Worm (Caenorhabditis elegans) whole organism, L4 larva: Measurements from ENCODE around the gene ZK1307.7.

Experiments used
- D1046.2 ChIP-seq: fragments of 200-800 bp; sonication (Bioruptor generic); IDR thresholded peaks from 2 replicates; pipeline ENCODE4 v1.3.6; 2022; ENCODE audit warnings: missing genetic modification characterization, missing compliant biosample characterization
- F10B5.3 ChIP-seq: sonication (generic microtip); optimal IDR thresholded peaks from 2 replicates; lab custom pipeline; 2016; ENCODE audit warnings: mild to moderate bottlenecking, missing genetic modification characterization, missing compliant biosample characterization
- F49E8.2 ChIP-seq: sonication (generic microtip); optimal IDR thresholded peaks from 2 replicates; lab custom pipeline; 2016; ENCODE audit warnings: missing compliant biosample characterization, mild to moderate bottlenecking, missing genetic modification characterization, borderline replicate concordance
- R02D3.7 ChIP-seq: fragments of 150-350 bp; sonication (generic microtip); optimal IDR thresholded peaks from 3 replicates; lab custom pipeline; 2014; ENCODE audit warnings: missing biosample characterization, missing genetic modification characterization
- ZK337.2 ChIP-seq: fragments of 200-800 bp; sonication (Bioruptor generic); IDR thresholded peaks from 2 replicates; pipeline ENCODE4 v1.3.6; 2022; ENCODE audit warnings: missing genetic modification reagents, missing genetic modification characterization, missing compliant biosample characterization
- ZK546.5 ChIP-seq, 2 experiments: sonication (generic microtip); optimal IDR thresholded peaks; 2 replicates each; lab custom pipeline; 2017; ENCODE audit warnings: missing biosample characterization in 2 of 2, missing genetic modification characterization in 2 of 2
- ceh-32 ChIP-seq: sonication (generic microtip); optimal IDR thresholded peaks from 2 replicates; lab custom pipeline; 2016; ENCODE audit warnings: mild to moderate bottlenecking, missing genetic modification characterization, missing compliant biosample characterization; ENCODE audit not compliant: poor library complexity
- cey-2 ChIP-seq: sonication (generic microtip); optimal IDR thresholded peaks from 3 replicates; lab custom pipeline; 2017; ENCODE audit warnings: missing genetic modification characterization, mild to moderate bottlenecking, missing compliant biosample characterization, antibody characterized with exemption, borderline replicate concordance; ENCODE audit not compliant: insufficient read depth
- daf-12 ChIP-seq: fragments of 150-350 bp; optimal IDR thresholded peaks from 2 replicates; lab custom pipeline; 2014; ENCODE audit warnings: missing biosample characterization, missing genetic modification reagents, missing genetic modification characterization
- daf-16 ChIP-seq, 3 experiments: sonication (generic microtip); optimal IDR thresholded peaks; 2 replicates each; lab custom pipeline; 2016 to 2017; ENCODE audit warnings: missing genetic modification characterization in 3 of 3, missing genetic modification reagents in 3 of 3, mild to moderate bottlenecking in 2 of 3, missing compliant biosample characterization in 2 of 3, missing biosample characterization in 1 of 3, moderate library complexity in 1 of 3
- daf-8 ChIP-seq: fragments of 200-800 bp; sonication (Bioruptor generic); IDR thresholded peaks from 2 replicates; pipeline ENCODE4 v1.3.6; 2022; ENCODE audit warnings: missing genetic modification characterization, missing compliant biosample characterization
- dmd-6 ChIP-seq: fragments of 200-800 bp; sonication (Bioruptor generic); IDR thresholded peaks from 2 replicates; pipeline ENCODE4 v1.3.6; 2022; ENCODE audit warnings: missing genetic modification reagents, missing genetic modification characterization, missing compliant biosample characterization
- dpl-1 ChIP-seq: fragments of 150-350 bp; optimal IDR thresholded peaks from 2 replicates; lab custom pipeline; 2014; ENCODE audit warnings: missing biosample characterization, missing genetic modification reagents, missing genetic modification characterization
- duxl-1 ChIP-seq: sonication (generic microtip); optimal IDR thresholded peaks from 2 replicates; lab custom pipeline; 2016; ENCODE audit warnings: mild to moderate bottlenecking, missing genetic modification characterization, moderate library complexity, missing compliant biosample characterization; ENCODE audit not compliant: poor library complexity
- egl-43 ChIP-seq: fragments of 200-800 bp; sonication (Bioruptor generic); IDR thresholded peaks from 2 replicates; pipeline ENCODE4 v1.3.6; 2022; ENCODE audit warnings: missing genetic modification reagents, missing genetic modification characterization, missing compliant biosample characterization
- fkh-10 ChIP-seq: fragments of 150-350 bp; optimal IDR thresholded peaks from 2 replicates; lab custom pipeline; 2014; ENCODE audit warnings: missing biosample characterization, missing genetic modification reagents, missing genetic modification characterization
- hlh-11 ChIP-seq: fragments of 200-800 bp; sonication (Bioruptor generic); optimal IDR thresholded peaks from 2 replicates; lab custom pipeline; 2018; ENCODE audit warnings: mild to moderate bottlenecking, missing genetic modification characterization, missing compliant biosample characterization
- hlh-30 ChIP-seq: sonication (generic microtip); optimal IDR thresholded peaks from 2 replicates; lab custom pipeline; 2017; ENCODE audit warnings: antibody characterized with exemption, mild to moderate bottlenecking, missing genetic modification characterization, missing compliant biosample characterization; ENCODE audit not compliant: insufficient read depth
- jun-1 ChIP-seq: fragments of 150-350 bp; optimal IDR thresholded peaks from 2 replicates; lab custom pipeline; 2014; ENCODE audit warnings: missing biosample characterization, missing genetic modification reagents, missing genetic modification characterization
- lim-7 ChIP-seq: fragments of 200-800 bp; sonication (Bioruptor generic); IDR thresholded peaks from 2 replicates; pipeline ENCODE4 v1.3.6; 2022; ENCODE audit warnings: missing genetic modification characterization, missing compliant biosample characterization
- lin-1 ChIP-seq: fragments of 200-800 bp; sonication (Bioruptor generic); IDR thresholded peaks from 2 replicates; pipeline ENCODE4 v1.3.6; 2022; ENCODE audit warnings: missing genetic modification reagents, missing genetic modification characterization, missing compliant biosample characterization
- lin-39 ChIP-seq: fragments of 150-350 bp; optimal IDR thresholded peaks from 2 replicates; lab custom pipeline; 2014; ENCODE audit warnings: missing biosample characterization, missing genetic modification reagents, missing genetic modification characterization
- mdl-1 ChIP-seq, 2 experiments: fragments of 150-350 bp in 1 of 2; sonication (generic microtip) in 1 of 2; optimal IDR thresholded peaks; 2 replicates each; lab custom pipeline; 2014 to 2017; ENCODE audit warnings: missing biosample characterization in 2 of 2, missing genetic modification characterization in 2 of 2
- mdt-29 ChIP-seq: fragments of 200-800 bp; sonication (Bioruptor generic); IDR thresholded peaks from 2 replicates; pipeline ENCODE4 v1.3.6; 2022; ENCODE audit warnings: missing genetic modification reagents, missing genetic modification characterization, missing compliant biosample characterization
- mep-1 ChIP-seq: fragments of 150-350 bp; sonication (generic microtip); optimal IDR thresholded peaks from 3 replicates; lab custom pipeline; 2014; ENCODE audit warnings: missing biosample characterization, missing genetic modification characterization
- mxl-3 ChIP-seq: fragments of 200-800 bp; sonication (Bioruptor generic); optimal IDR thresholded peaks from 2 replicates; lab custom pipeline; 2018; ENCODE audit warnings: mild to moderate bottlenecking, missing genetic modification characterization, missing compliant biosample characterization
- nhr-25 ChIP-seq: sonication (generic microtip); optimal IDR thresholded peaks from 2 replicates; lab custom pipeline; 2017; ENCODE audit warnings: missing genetic modification characterization, mild to moderate bottlenecking, missing compliant biosample characterization, antibody characterized with exemption, moderate library complexity, borderline replicate concordance; ENCODE audit not compliant: insufficient read depth
- nhr-41 ChIP-seq: fragments of 200-800 bp; sonication (Bioruptor generic); IDR thresholded peaks from 2 replicates; pipeline ENCODE4 v1.3.6; 2022; ENCODE audit warnings: missing genetic modification reagents, missing genetic modification characterization, missing compliant biosample characterization
- nhr-42 ChIP-seq: fragments of 200-800 bp; sonication (Bioruptor generic); IDR thresholded peaks from 2 replicates; pipeline ENCODE4 v1.3.6; 2022; ENCODE audit warnings: missing genetic modification characterization, missing compliant biosample characterization
- nhr-48 ChIP-seq: sonication (generic microtip); optimal IDR thresholded peaks from 2 replicates; lab custom pipeline; 2016; ENCODE audit warnings: mild to moderate bottlenecking, missing genetic modification characterization, missing compliant biosample characterization
- nhr-6 ChIP-seq: fragments of 150-350 bp; optimal IDR thresholded peaks from 2 replicates; lab custom pipeline; 2014; ENCODE audit warnings: missing biosample characterization, missing genetic modification characterization
- nhr-77 ChIP-seq: fragments of 150-350 bp; optimal IDR thresholded peaks from 2 replicates; lab custom pipeline; 2014; ENCODE audit warnings: missing biosample characterization, missing genetic modification characterization
- sdz-12 ChIP-seq: fragments of 200-800 bp; sonication (Bioruptor generic); optimal IDR thresholded peaks from 2 replicates; lab custom pipeline; 2018; ENCODE audit warnings: mild to moderate bottlenecking, missing genetic modification characterization, missing compliant biosample characterization
- skn-1 ChIP-seq: fragments of 150-350 bp; optimal IDR thresholded peaks from 2 replicates; lab custom pipeline; 2014; ENCODE audit warnings: missing biosample characterization, missing genetic modification characterization
- snpc-4 ChIP-seq: fragments of 150-350 bp; optimal IDR thresholded peaks from 2 replicates; lab custom pipeline; 2014; ENCODE audit warnings: missing biosample characterization, missing genetic modification characterization
- spr-3 ChIP-seq: fragments of 200-800 bp; sonication (Bioruptor generic); optimal IDR thresholded peaks from 2 replicates; lab custom pipeline; 2018; ENCODE audit warnings: mild to moderate bottlenecking, missing genetic modification characterization, missing compliant biosample characterization
- tag-97 ChIP-seq: fragments of 200-800 bp; sonication (Bioruptor generic); IDR thresholded peaks from 2 replicates; pipeline ENCODE4 v1.3.6; 2022; ENCODE audit warnings: missing genetic modification characterization, missing compliant biosample characterization
- unc-130 ChIP-seq: sonication (generic microtip); optimal IDR thresholded peaks from 2 replicates; lab custom pipeline; 2016; ENCODE audit warnings: missing genetic modification reagents, missing genetic modification characterization, missing compliant biosample characterization
- unc-62 ChIP-seq, 3 experiments: fragments of 150-350 bp in 1 of 3; sonication (generic microtip); optimal IDR thresholded peaks in 2 of 3; peaks in 1 of 3; 1 replicate in 1 of 3; 2 replicates in 2 of 3; lab custom pipeline; 2014 to 2017; ENCODE audit warnings: missing biosample characterization in 3 of 3, missing genetic modification characterization in 3 of 3, missing genetic modification reagents in 3 of 3, missing genotype in 1 of 3
- zag-1 ChIP-seq: fragments of 150-350 bp; optimal IDR thresholded peaks from 2 replicates; lab custom pipeline; 2014; ENCODE audit warnings: missing biosample characterization, missing genetic modification characterization
- ztf-7 ChIP-seq: fragments of 150-350 bp; optimal IDR thresholded peaks from 2 replicates; lab custom pipeline; 2014; ENCODE audit warnings: missing biosample characterization, missing genetic modification characterization

The ZK1307.7 gene

ce11 chrII:9649191-9649590 lies 12.8 kb downstream of the ZK1307.7 start, which contains the start of gene ZK1307.9:
TSS of gene ZK1307.9 (plus strand) at chrII:9649491.
- no peak for TF ChIP-seq tag-97 (GFP tag; lab: Robert Waterston, UW)
- TF ChIP-seq mep-1 (tag; lab: Kevin White, UChicago) = no peak
- TF ChIP-seq F49E8.2 = no peak
- TF ChIP-seq F10B5.3 = no peak
- no peak for TF ChIP-seq mxl-3 (GFP tag; lab: Kevin White, UChicago)
- no peak for TF ChIP-seq dmd-6 (GFP tag; lab: Robert Waterston, UW)
- no peak for TF ChIP-seq hlh-30
- no peak for TF ChIP-seq nhr-6
- TF ChIP-seq spr-3 = no peak
- no peak for TF ChIP-seq fkh-10 (GFP tag; lab: Kevin White, UChicago)
- no peak for TF ChIP-seq sdz-12 (GFP tag; lab: Kevin White, UChicago)
- no peak for TF ChIP-seq duxl-1 (tag; lab: Kevin White, UChicago)
- no peak for TF ChIP-seq daf-8 (GFP tag; lab: Robert Waterston, UW)
- TF ChIP-seq ZK337.2 = no peak
- TF ChIP-seq ceh-32 (tag; lab: Kevin White, UChicago) = no peak
- no peak for TF ChIP-seq snpc-4
- TF ChIP-seq hlh-11 (tag; lab: Kevin White, UChicago) = no peak
- TF ChIP-seq nhr-41 (GFP tag; lab: Robert Waterston, UW) = no peak

ce11 chrII:9651700-9652099 lies 15.3 kb downstream of the ZK1307.7 start, which contains the start of gene ZK1307.4:
TSS of gene ZK1307.4 (minus strand) at chrII:9651800.
- TF ChIP-seq skn-1 = no peak
- no peak for TF ChIP-seq unc-130 (GFP tag; lab: Kevin White, UChicago)
- no peak for TF ChIP-seq daf-16 (GFP tag; optimal IDR thresholded peaks at IDR 0.05; lab: Kevin White, UChicago)
- TF ChIP-seq daf-16 (tag; optimal IDR thresholded peaks at IDR 0.05; lab: Kevin White, UChicago) = no peak
- TF ChIP-seq ZK546.5 (tag; optimal IDR thresholded peaks at IDR 0.05; lab: Kevin White, UChicago) = no peak
- TF ChIP-seq mdl-1 (tag; optimal IDR thresholded peaks at IDR 0.05; lab: Kevin White, UChicago) = no peak
- no peak for TF ChIP-seq nhr-77
- no peak for TF ChIP-seq hlh-11 (tag; lab: Kevin White, UChicago)
- no peak for TF ChIP-seq zag-1 (tag; lab: Kevin White, UChicago)
- TF ChIP-seq sdz-12 (GFP tag; lab: Kevin White, UChicago) = no peak
- TF ChIP-seq ZK337.2 = no peak
- TF ChIP-seq, all 104 proteins: peak for 0

- TF ChIP-seq zag-1 (tag; lab: Kevin White, UChicago) (no peak), unc-130 (GFP tag; lab: Kevin White, UChicago) (no peak), daf-12 (tag; lab: Kevin White, UChicago) (no peak), D1046.2 (GFP tag; lab: Robert Waterston, UW) (no peak), F49E8.2 (no peak), daf-8 (GFP tag; lab: Robert Waterston, UW) (no peak), lin-39 (tag; lab: Kevin White, UChicago) (no peak), sdz-12 (GFP tag; lab: Kevin White, UChicago) (no peak), fkh-10 (GFP tag; lab: Kevin White, UChicago) (no peak), nhr-6 (no peak)
Measured at ce11 chrII:9652919-9653318, 16.5 kb downstream of the ZK1307.7 start, which contains the start of gene ZK1307.3. TSS of gene ZK1307.3 (minus strand) at chrII:9653019.

ce11 chrII:9653679-9654078 lies 17.3 kb downstream of the ZK1307.7 start, which contains the start of gene ZK1307.2:
TSS of gene ZK1307.2 (minus strand) at chrII:9653952.
- TF ChIP-seq R02D3.7 (tag; lab: Kevin White, UChicago) (no peak), unc-62 (GFP tag; optimal IDR thresholded peaks at IDR 0.05 in 1 of 2; lab: Kevin White, UChicago) (peak in 1 of 2 experiments; percentile 93), unc-62 (tag; optimal IDR thresholded peaks at IDR 0.05; lab: Kevin White, UChicago) (no peak)

ce11 chrII:9655530-9656139 lies 19.2 kb downstream of the ZK1307.7 start, which contains the start of gene ZK1307.1:
TSS of gene ZK1307.1 (minus strand) at chrII:9655580.
- TF ChIP-seq dpl-1 (no peak), cey-2 (tag; lab: Kevin White, UChicago) (no peak), nhr-25 (tag; lab: Kevin White, UChicago) (no peak), nhr-48 (tag; lab: Kevin White, UChicago) (no peak), jun-1 (tag; lab: Kevin White, UChicago) (no peak), lim-7 (no peak), fkh-10 (GFP tag; lab: Kevin White, UChicago) (no peak), egl-43 (GFP tag; lab: Robert Waterston, UW) (no peak), ztf-7 (tag; lab: Kevin White, UChicago) (no peak), lin-1 (GFP tag; lab: Robert Waterston, UW) (no peak), mdt-29 (GFP tag; lab: Robert Waterston, UW) (no peak), lin-39 (tag; lab: Kevin White, UChicago) (no peak), sdz-12 (GFP tag; lab: Kevin White, UChicago) (no peak), nhr-42 (GFP tag; lab: Robert Waterston, UW) (no peak)
